Worm (Caenorhabditis elegans) whole organism, L1 larva: ENCODE results near the gene Y66D12A.3.

Experiments used
- ceh-63 ChIP-seq: fragments of 200-800 bp; sonication (Bioruptor generic); optimal IDR thresholded peaks from 2 replicates; lab custom pipeline; 2018; ENCODE audit warnings: mild to moderate bottlenecking, missing genetic modification characterization, missing compliant biosample characterization
- elt-3 ChIP-seq, 6 experiments: fragments of 150-350 bp in 1 of 6; sonication (generic microtip); optimal IDR thresholded peaks; 2 replicates each; lab custom pipeline; 2017 to 2018; ENCODE audit warnings: missing biosample characterization in 6 of 6, missing genetic modification characterization in 6 of 6, inconsistent platforms in 1 of 6
- lin-15B ChIP-seq: fragments of 150-350 bp; sonication (generic microtip); optimal IDR thresholded peaks from 3 replicates; lab custom pipeline; 2014; ENCODE audit warnings: missing biosample characterization, missing genetic modification characterization
- nhr-12 ChIP-seq: sonication (generic microtip); optimal IDR thresholded peaks from 2 replicates; lab custom pipeline; 2017; ENCODE audit warnings: missing biosample characterization, missing genetic modification characterization
- nhr-76 ChIP-seq: sonication (generic microtip); optimal IDR thresholded peaks from 2 replicates; lab custom pipeline; 2017; ENCODE audit warnings: missing biosample characterization, missing genetic modification characterization
- unc-62 ChIP-seq: fragments of 150-350 bp; optimal IDR thresholded peaks from 2 replicates; lab custom pipeline; 2014; ENCODE audit warnings: missing biosample characterization, missing genetic modification reagents, missing genetic modification characterization
- ztf-4 ChIP-seq: fragments of 150-350 bp; optimal IDR thresholded peaks from 2 replicates; lab custom pipeline; 2014; ENCODE audit warnings: missing biosample characterization, missing genetic modification characterization

DNA sequence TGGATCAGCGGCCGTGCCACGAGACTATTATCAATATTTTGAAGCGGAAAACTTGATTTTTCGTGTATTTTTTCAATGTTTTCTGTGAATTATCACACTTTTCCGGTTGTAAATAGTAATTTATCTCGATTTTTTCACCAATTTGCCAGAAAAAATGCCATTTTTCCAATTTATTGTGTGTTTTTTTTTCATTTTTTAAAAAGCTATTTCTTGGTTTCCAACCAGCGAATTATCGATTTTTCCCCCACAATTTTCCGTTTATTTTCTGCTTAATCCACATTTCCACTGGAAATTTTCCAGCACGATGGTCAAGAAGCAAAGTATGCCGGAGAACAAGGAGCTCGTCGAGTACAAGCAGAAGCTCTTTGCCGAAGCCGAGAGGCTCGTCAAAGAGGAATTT lies 21.2 kb upstream of the Y66D12A.3 start, which contains the start of gene psme-3:
- no peak for TF ChIP-seq elt-3 (tag; optimal IDR thresholded peaks at IDR 0.05; lab: Kevin White, UChicago)
- no peak for TF ChIP-seq nhr-12 (tag; lab: Kevin White, UChicago)
- TF ChIP-seq unc-62 (GFP tag; lab: Kevin White, UChicago): no peak
- no peak for TF ChIP-seq ceh-63 (GFP tag; lab: Kevin White, UChicago)
- no peak for TF ChIP-seq lin-15B
- TF ChIP-seq nhr-76 (tag; lab: Kevin White, UChicago): no peak
- no peak for TF ChIP-seq ztf-4 (tag; lab: Kevin White, UChicago)
